Worm (Caenorhabditis elegans) whole organism, L4 larva: ENCODE measurements around the gene irld-7.

Source experiments
- D1046.2 ChIP-seq: fragments of 200-800 bp; sonication (Bioruptor generic); IDR thresholded peaks from 2 replicates; pipeline ENCODE4 v1.3.6; 2022; ENCODE audit warnings: missing genetic modification characterization, missing compliant biosample characterization
- F26F4.8 ChIP-seq: fragments of 200-800 bp; sonication (Bioruptor generic); conservative IDR thresholded peaks from 2 replicates; pipeline ENCODE4 v1.3.6; 2022; ENCODE audit warnings: missing genetic modification characterization, missing compliant biosample characterization
- F37D6.2 ChIP-seq: sonication (generic microtip); optimal IDR thresholded peaks from 2 replicates; lab custom pipeline; 2016; ENCODE audit warnings: mild to moderate bottlenecking, missing genetic modification characterization, missing compliant biosample characterization
- F44E2.7 ChIP-seq: fragments of 200-800 bp; sonication (Bioruptor generic); IDR thresholded peaks from 2 replicates; pipeline ENCODE4 v2.1.2; 2022; ENCODE audit warnings: missing genetic modification characterization, missing compliant biosample characterization
- R02D3.7 ChIP-seq: fragments of 150-350 bp; sonication (generic microtip); optimal IDR thresholded peaks from 3 replicates; lab custom pipeline; 2014; ENCODE audit warnings: missing biosample characterization, missing genetic modification characterization
- ZK337.2 ChIP-seq: fragments of 200-800 bp; sonication (Bioruptor generic); IDR thresholded peaks from 2 replicates; pipeline ENCODE4 v1.3.6; 2022; ENCODE audit warnings: missing genetic modification reagents, missing genetic modification characterization, missing compliant biosample characterization
- ZK546.5 ChIP-seq, 2 experiments: sonication (generic microtip); optimal IDR thresholded peaks; 2 replicates each; lab custom pipeline; 2017; ENCODE audit warnings: missing biosample characterization in 2 of 2, missing genetic modification characterization in 2 of 2
- aha-1 ChIP-seq: fragments of 150-350 bp; peaks from one replicate; lab custom pipeline; 2014; ENCODE audit warnings: missing biosample characterization, missing genetic modification characterization
- ama-1 ChIP-seq: fragments of 150-350 bp; optimal IDR thresholded peaks from 2 replicates; lab custom pipeline; 2014; ENCODE audit warnings: inconsistent platforms, mixed read lengths
- ceh-28 ChIP-seq: fragments of 150-350 bp; optimal IDR thresholded peaks from 2 replicates; lab custom pipeline; 2014; ENCODE audit warnings: missing biosample characterization, missing genetic modification reagents, missing genetic modification characterization
- ceh-44 ChIP-seq: fragments of 200-800 bp; sonication (Bioruptor generic); IDR thresholded peaks from 2 replicates; pipeline ENCODE4 v1.3.6; 2022; ENCODE audit warnings: missing genetic modification reagents, missing genetic modification characterization, missing compliant biosample characterization
- ceh-62 ChIP-seq: sonication (generic microtip); optimal IDR thresholded peaks from 2 replicates; lab custom pipeline; 2017; ENCODE audit warnings: missing biosample characterization, missing genetic modification characterization
- ceh-82 ChIP-seq: sonication (generic microtip); optimal IDR thresholded peaks from 2 replicates; lab custom pipeline; 2017; ENCODE audit warnings: missing biosample characterization, missing genetic modification characterization
- daf-16 ChIP-seq, 3 experiments: sonication (generic microtip); optimal IDR thresholded peaks; 2 replicates each; lab custom pipeline; 2016 to 2017; ENCODE audit warnings: missing genetic modification characterization in 3 of 3, missing genetic modification reagents in 3 of 3, mild to moderate bottlenecking in 2 of 3, missing compliant biosample characterization in 2 of 3, missing biosample characterization in 1 of 3, moderate library complexity in 1 of 3
- daf-19 ChIP-seq: fragments of 200-800 bp; sonication (Bioruptor generic); conservative IDR thresholded peaks from 2 replicates; pipeline ENCODE4 v1.3.6; 2022; ENCODE audit warnings: missing genetic modification characterization, missing compliant biosample characterization
- daf-8 ChIP-seq: fragments of 200-800 bp; sonication (Bioruptor generic); IDR thresholded peaks from 2 replicates; pipeline ENCODE4 v1.3.6; 2022; ENCODE audit warnings: missing genetic modification characterization, missing compliant biosample characterization
- dmd-6 ChIP-seq: fragments of 200-800 bp; sonication (Bioruptor generic); IDR thresholded peaks from 2 replicates; pipeline ENCODE4 v1.3.6; 2022; ENCODE audit warnings: missing genetic modification reagents, missing genetic modification characterization, missing compliant biosample characterization
- dmd-9 ChIP-seq: fragments of 200-800 bp; sonication (Bioruptor generic); IDR thresholded peaks from 2 replicates; pipeline ENCODE4 v1.3.6; 2022; ENCODE audit warnings: missing genetic modification reagents, missing genetic modification characterization, missing compliant biosample characterization
- dve-1 ChIP-seq: sonication (generic microtip); optimal IDR thresholded peaks from 2 replicates; lab custom pipeline; 2017; ENCODE audit warnings: antibody characterized with exemption, mild to moderate bottlenecking, missing genetic modification characterization, missing compliant biosample characterization; ENCODE audit not compliant: insufficient read depth
- egl-27 ChIP-seq: sonication (generic microtip); optimal IDR thresholded peaks from 3 replicates; lab custom pipeline; 2017; ENCODE audit warnings: missing biosample characterization, missing genetic modification reagents, missing genetic modification characterization
- hlh-11 ChIP-seq: fragments of 200-800 bp; sonication (Bioruptor generic); optimal IDR thresholded peaks from 2 replicates; lab custom pipeline; 2018; ENCODE audit warnings: mild to moderate bottlenecking, missing genetic modification characterization, missing compliant biosample characterization
- hlh-30 ChIP-seq: sonication (generic microtip); optimal IDR thresholded peaks from 2 replicates; lab custom pipeline; 2017; ENCODE audit warnings: antibody characterized with exemption, mild to moderate bottlenecking, missing genetic modification characterization, missing compliant biosample characterization; ENCODE audit not compliant: insufficient read depth
- lin-13 ChIP-seq: fragments of 150-350 bp; optimal IDR thresholded peaks from 2 replicates; lab custom pipeline; 2014; ENCODE audit warnings: missing biosample characterization, missing genetic modification reagents, missing genetic modification characterization
- lir-3 ChIP-seq: sonication (generic microtip); optimal IDR thresholded peaks from 2 replicates; lab custom pipeline; 2016; ENCODE audit warnings: mild to moderate bottlenecking, missing genetic modification characterization, missing compliant biosample characterization
- lsy-2 ChIP-seq, 2 experiments: fragments of 150-350 bp in 1 of 2; sonication (generic microtip) in 1 of 2; optimal IDR thresholded peaks; 2 replicates each; lab custom pipeline; 2014 to 2017; ENCODE audit warnings: missing biosample characterization in 2 of 2, missing genetic modification characterization in 2 of 2
- madf-5 ChIP-seq, 2 experiments: fragments of 200-800 bp; sonication (Bioruptor generic); IDR thresholded peaks; 2 replicates each; pipeline ENCODE4 v1.3.6; 2022; ENCODE audit warnings: missing compliant biosample characterization in 2 of 2, missing genetic modification characterization in 2 of 2
- madf-9 ChIP-seq: fragments of 200-800 bp; sonication (Bioruptor generic); conservative IDR thresholded peaks from 2 replicates; pipeline ENCODE4 v1.3.6; 2022; ENCODE audit warnings: missing genetic modification reagents, missing genetic modification characterization, missing compliant biosample characterization
- mdl-1 ChIP-seq, 2 experiments: fragments of 150-350 bp in 1 of 2; sonication (generic microtip) in 1 of 2; optimal IDR thresholded peaks; 2 replicates each; lab custom pipeline; 2014 to 2017; ENCODE audit warnings: missing biosample characterization in 2 of 2, missing genetic modification characterization in 2 of 2
- mdt-29 ChIP-seq: fragments of 200-800 bp; sonication (Bioruptor generic); IDR thresholded peaks from 2 replicates; pipeline ENCODE4 v1.3.6; 2022; ENCODE audit warnings: missing genetic modification reagents, missing genetic modification characterization, missing compliant biosample characterization
- mep-1 ChIP-seq: fragments of 150-350 bp; sonication (generic microtip); optimal IDR thresholded peaks from 3 replicates; lab custom pipeline; 2014; ENCODE audit warnings: missing biosample characterization, missing genetic modification characterization
- mxl-2 ChIP-seq: fragments of 200-800 bp; sonication (Bioruptor generic); conservative IDR thresholded peaks from 2 replicates; pipeline ENCODE4 v1.3.6; 2022; ENCODE audit warnings: missing genetic modification reagents, missing genetic modification characterization, missing compliant biosample characterization
- mxl-3 ChIP-seq: fragments of 200-800 bp; sonication (Bioruptor generic); optimal IDR thresholded peaks from 2 replicates; lab custom pipeline; 2018; ENCODE audit warnings: mild to moderate bottlenecking, missing genetic modification characterization, missing compliant biosample characterization
- nhr-10 ChIP-seq: fragments of 150-350 bp; optimal IDR thresholded peaks from 2 replicates; lab custom pipeline; 2014; ENCODE audit warnings: missing biosample characterization, missing genetic modification characterization
- nhr-102 ChIP-seq: sonication (generic microtip); optimal IDR thresholded peaks from 2 replicates; lab custom pipeline; 2016; ENCODE audit warnings: mild to moderate bottlenecking, missing genetic modification characterization, moderate library complexity, missing compliant biosample characterization
- nhr-11 ChIP-seq: fragments of 150-350 bp; optimal IDR thresholded peaks from 2 replicates; lab custom pipeline; 2014; ENCODE audit warnings: missing biosample characterization, missing genetic modification characterization
- nhr-111 ChIP-seq: fragments of 200-800 bp; sonication (Bioruptor generic); optimal IDR thresholded peaks from 2 replicates; lab custom pipeline; 2018; ENCODE audit warnings: mild to moderate bottlenecking, missing genetic modification characterization, missing compliant biosample characterization
- nhr-237 ChIP-seq: sonication (generic microtip); optimal IDR thresholded peaks from 2 replicates; lab custom pipeline; 2017; ENCODE audit warnings: missing biosample characterization, missing genetic modification characterization
- nhr-28 ChIP-seq: fragments of 150-350 bp; optimal IDR thresholded peaks from 2 replicates; lab custom pipeline; 2014; ENCODE audit warnings: missing biosample characterization, missing genetic modification characterization
- nhr-41 ChIP-seq: fragments of 200-800 bp; sonication (Bioruptor generic); IDR thresholded peaks from 2 replicates; pipeline ENCODE4 v1.3.6; 2022; ENCODE audit warnings: missing genetic modification reagents, missing genetic modification characterization, missing compliant biosample characterization
- nhr-42 ChIP-seq: fragments of 200-800 bp; sonication (Bioruptor generic); IDR thresholded peaks from 2 replicates; pipeline ENCODE4 v1.3.6; 2022; ENCODE audit warnings: missing genetic modification characterization, missing compliant biosample characterization
- nhr-6 ChIP-seq: fragments of 150-350 bp; optimal IDR thresholded peaks from 2 replicates; lab custom pipeline; 2014; ENCODE audit warnings: missing biosample characterization, missing genetic modification characterization
- php-3 ChIP-seq: fragments of 200-800 bp; sonication (Bioruptor generic); IDR thresholded peaks from 2 replicates; pipeline ENCODE4 v1.3.6; 2022; ENCODE audit warnings: missing genetic modification reagents, missing genetic modification characterization, missing compliant biosample characterization
- pqm-1 ChIP-seq: sonication (generic microtip); optimal IDR thresholded peaks from 2 replicates; lab custom pipeline; 2017; ENCODE audit warnings: missing biosample characterization, missing genetic modification characterization
- set-16 ChIP-seq: fragments of 200-800 bp; sonication (Bioruptor generic); IDR thresholded peaks from 2 replicates; pipeline ENCODE4 v1.3.6; 2022; ENCODE audit warnings: missing genetic modification reagents, missing genetic modification characterization, missing compliant biosample characterization
- spr-3 ChIP-seq: fragments of 200-800 bp; sonication (Bioruptor generic); optimal IDR thresholded peaks from 2 replicates; lab custom pipeline; 2018; ENCODE audit warnings: mild to moderate bottlenecking, missing genetic modification characterization, missing compliant biosample characterization
- unc-130 ChIP-seq: sonication (generic microtip); optimal IDR thresholded peaks from 2 replicates; lab custom pipeline; 2016; ENCODE audit warnings: missing genetic modification reagents, missing genetic modification characterization, missing compliant biosample characterization
- unc-62 ChIP-seq, 3 experiments: fragments of 150-350 bp in 1 of 3; sonication (generic microtip); optimal IDR thresholded peaks in 2 of 3; peaks in 1 of 3; 1 replicate in 1 of 3; 2 replicates in 2 of 3; lab custom pipeline; 2014 to 2017; ENCODE audit warnings: missing biosample characterization in 3 of 3, missing genetic modification characterization in 3 of 3, missing genetic modification reagents in 3 of 3, missing genotype in 1 of 3
- zfp-3 ChIP-seq: fragments of 200-800 bp; sonication (Bioruptor generic); conservative IDR thresholded peaks from 2 replicates; pipeline ENCODE4 v1.3.6; 2022; ENCODE audit warnings: missing genetic modification reagents, missing genetic modification characterization, missing compliant biosample characterization

irld-7 gene

ce11 chrIV:6574343-6574742 is 15.8 kb upstream of the irld-7 start:
- TF ChIP-seq set-16 (GFP tag; lab: Robert Waterston, UW) (no peak), daf-16 (GFP tag; optimal IDR thresholded peaks at IDR 0.05; lab: Kevin White, UChicago) (no peak), daf-16 (tag; optimal IDR thresholded peaks at IDR 0.05; lab: Kevin White, UChicago) (peak; percentile 53), aha-1 (tag; lab: Kevin White, UChicago) (peak; percentile 63), php-3 (GFP tag; lab: Robert Waterston, UW) (0 out of 2 replicates have a peak, but pooled peaks have one; percentile 22), daf-19 (GFP tag; lab: Robert Waterston, UW) (0 out of 2 replicates have a peak, but pooled peaks have one; percentile 35), pqm-1 (tag; lab: Kevin White, UChicago) (peak; percentile 63), nhr-237 (tag; lab: Kevin White, UChicago) (no peak), nhr-10 (tag; lab: Kevin White, UChicago) (no peak), unc-62 (GFP tag; optimal IDR thresholded peaks at IDR 0.05 in 1 of 2; lab: Kevin White, UChicago) (peak in 1 of 2 experiments; percentile 29), unc-62 (tag; optimal IDR thresholded peaks at IDR 0.05; lab: Kevin White, UChicago) (no peak), mxl-2 (GFP tag; lab: Robert Waterston, UW) (no peak), lir-3 (tag; lab: Kevin White, UChicago) (no peak), ceh-82 (tag; lab: Kevin White, UChicago) (no peak), madf-9 (GFP tag; lab: Robert Waterston, UW) (no peak), mep-1 (peak; percentile 34), dmd-6 (GFP tag; lab: Robert Waterston, UW) (peak; percentile 67), lsy-2 (tag; optimal IDR thresholded peaks at IDR 0.05; lab: Kevin White, UChicago) (peak in 1 of 2 experiments; percentile 13), hlh-11 (tag; lab: Kevin White, UChicago) (peak; percentile 70), dve-1 (tag; lab: Kevin White, UChicago) (peak; percentile 67), nhr-28 (tag; lab: Kevin White, UChicago) (peak; percentile 66), mxl-3 (peak; percentile 36)

- TF ChIP-seq F37D6.2 (no peak), lin-13 (no peak), zfp-3 (GFP tag; lab: Robert Waterston, UW) (no peak), dmd-6 (GFP tag; lab: Robert Waterston, UW) (no peak), mdl-1 (tag; optimal IDR thresholded peaks at IDR 0.05; lab: Kevin White, UChicago) (no peak), nhr-42 (GFP tag; lab: Robert Waterston, UW) (no peak), nhr-11 (tag; lab: Kevin White, UChicago) (no peak), mxl-2 (GFP tag; lab: Robert Waterston, UW) (no peak), nhr-28 (tag; lab: Kevin White, UChicago) (peak; percentile 34), nhr-41 (GFP tag; lab: Robert Waterston, UW) (no peak), nhr-6 (tag; lab: Kevin White, UChicago) (no peak), ZK546.5 (tag; optimal IDR thresholded peaks at IDR 0.05; lab: Kevin White, UChicago) (no peak), spr-3 (GFP tag; lab: Kevin White, UChicago) (no peak), ceh-62 (no peak), ama-1 (no peak), F26F4.8 (GFP tag; lab: Robert Waterston, UW) (no peak), ceh-44 (GFP tag; lab: Robert Waterston, UW) (no peak), egl-27 (tag; lab: Kevin White, UChicago) (no peak), F44E2.7 (no peak), mdt-29 (GFP tag; lab: Robert Waterston, UW) (no peak), madf-5 (GFP tag; IDR thresholded peaks at IDR 0.05; lab: Robert Waterston, UW) (no peak), daf-8 (no peak), ceh-28 (no peak), nhr-102 (tag; lab: Kevin White, UChicago) (no peak), D1046.2 (no peak), ZK337.2 (GFP tag; lab: Robert Waterston, UW) (no peak), nhr-111 (no peak), unc-130 (GFP tag; lab: Kevin White, UChicago) (no peak), dmd-9 (GFP tag; lab: Robert Waterston, UW) (no peak), hlh-30 (tag; lab: Kevin White, UChicago) (peak; percentile 46), ceh-82 (tag; lab: Kevin White, UChicago) (no peak), R02D3.7 (tag; lab: Kevin White, UChicago) (no peak)
Observed at ce11 chrIV:6575959-6576727, 14.0 kb upstream of the irld-7 start.
